Worm (Caenorhabditis elegans): ENCODE results near the gene F41C3.11.

F41C3.11 gene

DNA sequence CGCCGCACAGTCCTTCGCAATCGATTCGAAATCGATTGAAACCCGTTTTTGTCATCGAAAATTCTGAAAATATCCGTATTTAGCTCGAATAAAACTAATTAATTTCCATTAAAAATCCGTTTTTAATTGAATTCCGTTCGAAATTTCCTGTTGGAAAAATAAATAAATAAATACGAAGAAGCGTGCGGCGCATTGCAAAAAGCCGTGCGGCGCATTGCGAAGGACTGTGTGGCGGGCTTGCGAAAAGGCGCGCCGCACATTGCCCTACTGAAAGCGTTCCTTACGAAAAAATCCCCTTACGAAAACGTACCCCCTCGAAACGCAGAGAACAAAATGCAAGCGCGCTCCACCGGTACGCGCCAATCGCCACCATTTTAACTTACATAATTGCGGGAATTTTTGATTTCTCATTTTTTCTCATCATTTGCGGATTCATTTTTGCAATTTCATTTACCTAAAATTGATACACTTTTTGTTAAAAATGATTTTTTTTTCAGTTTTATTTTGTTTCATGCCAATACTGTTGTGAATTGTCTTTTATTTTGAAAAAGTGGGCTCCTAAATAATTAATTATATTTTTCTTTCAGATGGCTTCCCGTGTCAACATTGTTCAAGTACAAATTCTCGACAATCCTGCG, 32.1 kb downstream of the F41C3.11 start, which contains the start of gene unc-85 (continued):
- TF ChIP-seq fax-1 (tag; optimal IDR thresholded peaks at IDR 0.05): peak; percentile 45
- peak; percentile 8 for TF ChIP-seq Y22D7AL.16 (tag; optimal IDR thresholded peaks at IDR 0.05)
- peak; percentile 78 for TF ChIP-seq nfya-1 (tag; optimal IDR thresholded peaks at IDR 0.05)
- peak; percentile 77 for TF ChIP-seq unc-86 (tag; optimal IDR thresholded peaks at IDR 0.05)
- TF ChIP-seq pha-2 (tag; optimal IDR thresholded peaks at IDR 0.05): peak; percentile 17
- TF ChIP-seq F13H6.1 (tag; optimal IDR thresholded peaks at IDR 0.05): peak; percentile 60
- TF ChIP-seq fkh-6 (tag; optimal IDR thresholded peaks at IDR 0.05): peak; percentile 41

ce11 chrII:4698266-4698771, 35.4 kb downstream of the F41C3.11 start, which contains the start of the genes rpn-5 and scc-1:
Gene rpn-5, minus strand, starts transcription at chrII:4698427.
Gene scc-1, plus strand, starts transcription at chrII:4698721.
- peak; percentile 97 for TF ChIP-seq unc-55 (GFP tag; optimal IDR thresholded peaks at IDR 0.05)
- TF ChIP-seq tbx-2 (tag; optimal IDR thresholded peaks at IDR 0.05): peak; percentile 25
- no peak for TF ChIP-seq hlh-8 (tag; optimal IDR thresholded peaks at IDR 0.05)
- TF ChIP-seq odd-2 (tag; optimal IDR thresholded peaks at IDR 0.05): no peak
- peak; percentile 3 for TF ChIP-seq unc-42 (tag; optimal IDR thresholded peaks at IDR 0.05)
- no peak for TF ChIP-seq pha-2 (tag; optimal IDR thresholded peaks at IDR 0.05)
- no peak for TF ChIP-seq ets-4 (tag; optimal IDR thresholded peaks at IDR 0.05)
- TF ChIP-seq zip-5 (tag; optimal IDR thresholded peaks at IDR 0.05): no peak
- peak; percentile 21 for TF ChIP-seq ref-2 (tag; optimal IDR thresholded peaks at IDR 0.05)
- TF ChIP-seq elt-2 (tag; optimal IDR thresholded peaks at IDR 0.05): no peak
- TF ChIP-seq nfya-1 (tag; optimal IDR thresholded peaks at IDR 0.05): peak; percentile 85
- TF ChIP-seq syd-9 (tag; optimal IDR thresholded peaks at IDR 0.05): no peak
- peak; percentile 33 for TF ChIP-seq pax-1 (tag; optimal IDR thresholded peaks at IDR 0.05)
- no peak for TF ChIP-seq sox-4 (tag; optimal IDR thresholded peaks at IDR 0.05)
- TF ChIP-seq fkh-10 (GFP tag; optimal IDR thresholded peaks at IDR 0.05): no peak
- TF ChIP-seq lim-6 (tag; optimal IDR thresholded peaks at IDR 0.05): no peak
- TF ChIP-seq fax-1 (tag; optimal IDR thresholded peaks at IDR 0.05): no peak
- no peak for TF ChIP-seq ceh-18 (tag; optimal IDR thresholded peaks at IDR 0.05)

DNA sequence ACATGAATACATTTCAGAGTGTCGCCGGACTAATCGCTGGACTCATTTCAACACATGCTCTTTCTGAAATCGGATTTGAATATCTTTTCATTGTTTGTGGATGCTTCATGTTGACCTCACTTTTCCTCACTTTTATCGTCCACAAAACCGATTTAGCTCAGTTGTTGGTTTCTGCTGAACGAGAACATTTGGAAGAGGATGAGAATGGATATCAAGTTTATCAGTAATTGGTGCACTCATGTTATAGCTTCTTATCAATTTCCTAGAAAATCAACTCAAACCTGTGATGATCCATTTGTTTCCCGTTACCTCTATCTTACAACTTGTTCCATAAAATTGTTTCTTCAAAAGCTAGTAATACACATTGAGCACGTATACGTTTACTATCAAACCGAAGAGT, 37.7 kb downstream of the F41C3.11 start:
- TF ChIP-seq fax-1 (tag; optimal IDR thresholded peaks at IDR 0.05): no peak
- TF ChIP-seq sdc-2 (tag; optimal IDR thresholded peaks at IDR 0.05): no peak
- no peak for TF ChIP-seq pha-2 (tag; optimal IDR thresholded peaks at IDR 0.05)
- TF ChIP-seq dve-1 (tag; optimal IDR thresholded peaks at IDR 0.05): no peak
- TF ChIP-seq hlh-30 (tag; optimal IDR thresholded peaks at IDR 0.05; ENCODE audit: insufficient read depth): no peak
- no peak for TF ChIP-seq F13H6.1 (tag; optimal IDR thresholded peaks at IDR 0.05)
- no peak for TF ChIP-seq elt-2 (tag; optimal IDR thresholded peaks at IDR 0.05)
- no peak for TF ChIP-seq pqm-1 (tag; optimal IDR thresholded peaks at IDR 0.05)
- TF ChIP-seq ahr-1 (tag; optimal IDR thresholded peaks at IDR 0.05): no peak
- no peak for TF ChIP-seq nhr-11 (tag; optimal IDR thresholded peaks at IDR 0.05)
- no peak for TF ChIP-seq ttx-3 (tag; optimal IDR thresholded peaks at IDR 0.05)
- no peak for TF ChIP-seq sox-2 (GFP tag; IDR thresholded peaks at IDR 0.05)
- TF ChIP-seq pag-3 (tag; optimal IDR thresholded peaks at IDR 0.05; ENCODE audit: borderline replicate concordance): no peak
- TF ChIP-seq gmeb-2 (tag; optimal IDR thresholded peaks at IDR 0.05): no peak

- no peak for TF ChIP-seq madf-2 (tag; optimal IDR thresholded peaks at IDR 0.05)
- peak; percentile 43 for TF ChIP-seq elt-2 (tag; optimal IDR thresholded peaks at IDR 0.05)
- no peak for TF ChIP-seq ceh-9 (tag; optimal IDR thresholded peaks at IDR 0.05)
Observed at ce11 chrII:4693129-4693528, 40.6 kb downstream of the F41C3.11 start, which contains the start of gene F10G7.5. Gene F10G7.5, plus strand, starts transcription at chrII:4693414.

DNA sequence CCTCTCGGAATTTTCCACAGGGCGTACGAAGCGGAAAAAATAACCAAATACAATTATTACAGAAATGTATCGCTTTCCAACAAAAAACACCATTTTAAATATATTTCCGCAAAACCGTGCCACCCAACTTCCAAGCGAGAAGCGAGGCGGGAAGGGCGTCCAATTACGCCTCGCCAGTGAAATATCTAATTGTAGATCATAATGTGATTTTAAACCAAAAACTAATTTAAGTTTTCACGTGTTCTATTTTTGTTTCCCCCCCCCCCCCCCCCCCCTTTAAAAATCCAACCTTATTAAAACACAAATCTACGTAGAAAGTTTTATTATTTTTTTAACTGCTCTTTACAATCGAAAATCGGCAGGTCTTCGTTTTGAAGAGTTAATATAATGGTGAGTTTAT, 44.3 kb downstream of the F41C3.11 start, which contains the start of gene F10G7.12:
Gene F10G7.12, plus strand, starts transcription at position 301 of the 400 bp plus-strand sequence.
- TF ChIP-seq ama-1 (optimal IDR thresholded peaks at IDR 0.05) (no peak), F13H6.1 (tag; optimal IDR thresholded peaks at IDR 0.05) (no peak), sox-4 (tag; optimal IDR thresholded peaks at IDR 0.05) (no peak), unc-86 (tag; optimal IDR thresholded peaks at IDR 0.05) (no peak), sox-2 (GFP tag; IDR thresholded peaks at IDR 0.05) (no peak), ttx-3 (tag; optimal IDR thresholded peaks at IDR 0.05) (no peak), ceh-34 (tag; optimal IDR thresholded peaks at IDR 0.05) (no peak), ets-4 (tag; optimal IDR thresholded peaks at IDR 0.05) (no peak), lin-11 (tag; optimal IDR thresholded peaks at IDR 0.05) (no peak), hlh-30 (tag; optimal IDR thresholded peaks at IDR 0.05; ENCODE audit: insufficient read depth) (no peak), ahr-1 (tag; optimal IDR thresholded peaks at IDR 0.05) (no peak), C08G9.2 (tag; optimal IDR thresholded peaks at IDR 0.05) (no peak), syd-9 (tag; optimal IDR thresholded peaks at IDR 0.05) (no peak), hlh-8 (tag; optimal IDR thresholded peaks at IDR 0.05) (no peak), eyg-1 (tag; optimal IDR thresholded peaks at IDR 0.05) (no peak)
